Fruit fly (Drosophila melanogaster) whole organism: ENCODE measurements around the gene CG7650.

Source experiments
- CG8478 ChIP-seq: fragments of >200 bp; optimal IDR thresholded peaks from 2 replicates; lab custom pipeline; 2018; ENCODE audit warnings: inconsistent platforms
- Dll ChIP-seq: fragments of >200 bp; optimal IDR thresholded peaks from 2 replicates; lab custom pipeline; 2017
- EcR ChIP-seq, 2 experiments: fragments of >200 bp; optimal IDR thresholded peaks; 2 replicates each; lab custom pipeline; 2017; ENCODE audit warnings: missing biosample characterization in 2 of 2, missing genetic modification characterization in 2 of 2, missing genetic modification reagents in 2 of 2
- pan ChIP-seq: fragments of >200 bp; optimal IDR thresholded peaks from 2 replicates; lab custom pipeline; 2017
- psq ChIP-seq: fragments of >200 bp; optimal IDR thresholded peaks from 2 replicates; lab custom pipeline; 2017
- usp ChIP-seq: fragments of >200 bp; optimal IDR thresholded peaks from 2 replicates; lab custom pipeline; 2017; ENCODE audit warnings: missing biosample characterization, missing genetic modification characterization, mixed read lengths

Gene CG7650

DNA sequence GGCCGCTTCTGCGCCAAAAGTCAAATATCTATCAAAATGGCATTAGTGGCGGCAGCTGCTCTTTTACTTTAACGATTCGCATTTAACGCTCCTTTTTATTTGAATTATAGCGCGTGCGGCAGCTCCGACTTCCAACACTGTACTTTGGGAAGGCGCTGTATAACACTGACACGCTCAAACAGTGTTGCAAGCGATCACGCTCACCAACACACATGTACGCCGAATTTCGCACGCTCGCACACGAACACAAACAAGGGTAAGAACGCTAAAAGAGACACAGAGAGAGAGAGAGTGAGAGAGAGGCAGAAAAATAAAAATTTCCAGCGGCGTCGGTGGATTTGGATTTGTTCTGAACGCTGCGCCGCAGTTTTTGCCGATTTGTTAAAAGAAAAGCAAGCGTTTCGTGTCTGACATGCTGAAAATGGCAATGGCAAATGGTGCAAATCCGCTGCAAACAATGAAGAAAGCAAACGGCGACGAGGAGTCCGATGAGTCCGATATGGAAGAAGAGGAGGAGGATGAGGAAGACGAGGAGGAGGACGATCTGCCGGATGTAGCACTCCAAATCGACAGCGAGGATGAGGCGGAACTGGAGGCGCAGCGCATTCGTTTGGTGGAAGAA lies 9.6 kb upstream of the CG7650 start, which contains the start of gene Phs:
Gene Phs, plus strand, starts transcription at position 276 of the 622 bp plus-strand sequence.
- no peak for TF ChIP-seq CG8478 (lab: Kevin White, UChicago)
- peak; percentile 84 for TF ChIP-seq Dll (lab: Kevin White, UChicago)

DNA sequence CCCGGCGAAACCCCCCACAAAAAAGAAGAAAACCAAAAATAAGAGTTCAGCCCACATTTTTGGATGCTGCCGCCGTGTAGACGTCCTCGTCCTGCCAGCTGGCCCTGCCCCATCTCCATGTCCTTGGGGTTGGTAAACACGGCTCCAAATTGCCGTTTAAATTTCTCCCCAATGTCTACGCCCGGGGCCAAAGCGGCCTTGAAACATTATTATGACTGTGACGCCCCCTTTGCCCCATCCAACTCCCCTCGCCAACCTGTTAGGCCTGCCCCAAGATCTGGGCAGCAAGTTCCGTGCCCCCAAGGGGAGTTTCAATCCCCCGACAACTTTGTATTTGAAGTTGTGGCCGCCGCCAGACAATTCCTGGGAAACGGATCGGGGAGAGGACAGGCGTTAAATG lies 6.7 kb upstream of the CG7650 start:
- TF ChIP-seq Dll (lab: Kevin White, UChicago): no peak
- TF ChIP-seq CG8478 (lab: Kevin White, UChicago): no peak
- TF ChIP-seq pan: no peak
- no peak for TF ChIP-seq usp (GFP tag; lab: Kevin White, UChicago)
- no peak for TF ChIP-seq psq (lab: Kevin White, UChicago)
- TF ChIP-seq EcR (GFP tag; optimal IDR thresholded peaks at IDR 0.05; lab: Kevin White, UChicago): no peak

DNA sequence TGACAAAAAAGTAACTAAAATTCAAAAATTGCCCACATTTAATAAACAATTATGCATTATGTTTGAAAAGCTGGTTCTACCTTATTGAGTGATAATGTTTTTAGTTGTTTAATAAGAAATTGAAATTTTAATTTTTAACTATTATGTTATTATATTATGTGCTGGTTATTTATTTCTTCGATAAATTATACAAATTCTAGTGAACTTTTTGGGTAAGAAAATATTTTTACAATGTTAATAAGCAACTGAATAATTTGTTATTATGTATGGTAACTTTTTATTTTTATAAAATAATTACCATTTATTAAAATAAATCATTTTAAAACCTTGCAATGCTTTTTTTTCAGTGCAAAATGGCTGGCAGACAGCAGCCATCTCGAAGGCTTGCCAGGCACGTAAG lies 6.3 kb upstream of the CG7650 start:
- no peak for TF ChIP-seq CG8478 (lab: Kevin White, UChicago)
- no peak for TF ChIP-seq psq (lab: Kevin White, UChicago)
- TF ChIP-seq pan: no peak

DNA sequence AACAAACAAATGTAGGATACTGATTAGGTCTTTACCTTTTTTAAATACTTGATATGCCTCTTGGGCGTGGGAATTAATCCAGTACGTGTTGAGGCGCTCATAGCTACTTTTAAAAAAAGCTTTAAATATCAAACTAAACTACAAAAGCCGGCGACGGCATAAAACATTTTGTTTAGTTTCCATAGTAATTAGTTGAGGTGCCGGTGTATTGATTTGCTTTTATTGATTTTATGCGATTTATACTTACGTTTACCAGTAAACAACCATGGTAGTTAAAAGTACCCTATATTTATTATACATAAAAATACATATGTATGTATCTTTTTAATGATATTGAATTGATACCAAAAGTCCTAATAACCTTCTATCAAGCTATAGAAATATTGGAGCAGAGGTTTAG lies 2.5 kb upstream of the CG7650 start, which contains the start of gene CG13449:
Gene CG13449, minus strand, starts transcription at position 101 of the 400 bp plus-strand sequence.
- TF ChIP-seq pan (no peak), CG8478 (lab: Kevin White, UChicago) (no peak)

DNA sequence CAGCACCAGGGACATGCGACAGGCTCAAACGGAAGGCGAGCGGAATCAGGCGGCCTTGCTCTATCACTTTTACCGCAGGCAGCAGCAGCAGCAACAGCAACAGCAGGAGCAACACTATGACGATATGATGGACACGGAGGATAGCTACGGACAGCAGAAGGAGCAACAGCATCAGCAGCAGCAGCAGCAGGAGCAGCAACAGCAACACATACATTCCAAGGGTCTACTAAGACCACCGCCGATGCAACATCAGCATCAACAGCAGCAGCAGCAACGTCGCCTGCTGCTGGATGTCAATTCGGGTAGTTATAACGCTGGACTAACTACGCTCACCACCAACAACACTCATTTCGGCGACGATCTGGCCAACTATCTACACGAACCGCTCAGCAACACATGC lies 5.2 kb downstream of the CG7650 start:
- no peak for TF ChIP-seq psq (lab: Kevin White, UChicago)
- TF ChIP-seq Dll (lab: Kevin White, UChicago): no peak
- no peak for TF ChIP-seq usp (GFP tag; lab: Kevin White, UChicago)
- no peak for TF ChIP-seq CG8478 (lab: Kevin White, UChicago)
- TF ChIP-seq pan: no peak
- TF ChIP-seq EcR (GFP tag; optimal IDR thresholded peaks at IDR 0.05; lab: Kevin White, UChicago): no peak

DNA sequence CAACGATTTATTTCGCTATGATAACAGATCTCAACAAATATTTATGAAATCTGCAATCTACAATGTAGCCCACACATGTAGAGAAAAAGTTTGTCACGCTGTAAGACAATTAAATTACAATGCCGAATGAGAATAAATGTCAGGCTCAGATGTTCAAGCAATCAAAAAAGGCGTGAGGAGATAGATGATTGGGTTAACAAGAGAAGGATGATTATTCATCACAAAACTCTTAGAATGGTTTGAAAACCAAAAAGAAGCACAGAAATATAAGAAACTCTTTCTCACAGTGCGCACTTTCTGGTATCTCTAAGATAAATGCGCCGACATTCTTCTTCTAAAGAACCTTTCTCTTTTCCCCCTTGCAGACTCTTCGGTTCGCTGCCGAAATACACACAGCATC lies 10.1 kb downstream of the CG7650 start:
- TF ChIP-seq CG8478 (lab: Kevin White, UChicago) (no peak), pan (no peak), psq (lab: Kevin White, UChicago) (no peak), EcR (GFP tag; optimal IDR thresholded peaks at IDR 0.05; lab: Kevin White, UChicago) (no peak), usp (GFP tag; lab: Kevin White, UChicago) (no peak), Dll (lab: Kevin White, UChicago) (no peak)

DNA sequence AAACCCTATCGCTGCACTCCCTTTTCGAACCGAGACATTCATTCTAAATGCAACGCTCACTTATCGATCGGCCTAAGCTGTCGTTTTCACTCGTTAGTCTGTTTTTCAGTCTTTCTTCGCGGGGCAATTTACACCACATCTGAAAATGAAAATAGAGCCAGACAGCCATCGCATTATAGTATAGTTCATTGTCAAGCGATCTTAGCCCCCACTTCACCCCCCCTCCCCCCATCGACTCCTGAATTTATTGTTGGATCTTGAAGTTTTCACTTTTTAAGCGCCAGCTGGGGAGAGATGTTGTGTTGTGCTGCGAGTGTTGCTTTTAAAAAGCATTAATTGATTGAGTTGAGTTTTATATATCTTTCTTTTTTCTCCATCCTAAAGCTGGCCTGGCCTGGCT lies 11.0 kb downstream of the CG7650 start:
- no peak for TF ChIP-seq Dll (lab: Kevin White, UChicago)
- TF ChIP-seq pan: no peak
- TF ChIP-seq psq (lab: Kevin White, UChicago): no peak
- TF ChIP-seq usp (GFP tag; lab: Kevin White, UChicago): no peak
- TF ChIP-seq CG8478 (lab: Kevin White, UChicago): no peak
- no peak for TF ChIP-seq EcR (GFP tag; optimal IDR thresholded peaks at IDR 0.05; lab: Kevin White, UChicago)

DNA sequence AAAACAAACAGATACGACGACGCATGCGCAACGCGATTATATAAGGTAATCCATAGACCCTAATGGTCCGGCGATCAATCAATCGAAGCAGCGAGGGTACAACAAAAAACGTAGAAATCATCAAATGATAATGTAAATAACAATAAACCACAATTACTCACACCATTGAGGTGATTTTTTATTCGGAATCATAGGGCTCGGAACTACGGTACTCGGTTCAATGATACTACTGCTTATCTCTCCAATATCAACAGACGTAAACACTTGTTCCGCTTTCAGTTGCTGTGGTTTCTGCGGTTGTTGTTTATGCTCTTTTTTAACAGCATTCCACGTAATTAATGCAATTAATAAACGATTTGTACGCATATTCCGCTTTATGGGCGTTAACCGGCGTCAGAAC lies 12.2 kb downstream of the CG7650 start:
- TF ChIP-seq psq (lab: Kevin White, UChicago) (no peak), CG8478 (lab: Kevin White, UChicago) (no peak), usp (GFP tag; lab: Kevin White, UChicago) (no peak), pan (no peak), Dll (lab: Kevin White, UChicago) (no peak), EcR (GFP tag; optimal IDR thresholded peaks at IDR 0.05; lab: Kevin White, UChicago) (no peak)

DNA sequence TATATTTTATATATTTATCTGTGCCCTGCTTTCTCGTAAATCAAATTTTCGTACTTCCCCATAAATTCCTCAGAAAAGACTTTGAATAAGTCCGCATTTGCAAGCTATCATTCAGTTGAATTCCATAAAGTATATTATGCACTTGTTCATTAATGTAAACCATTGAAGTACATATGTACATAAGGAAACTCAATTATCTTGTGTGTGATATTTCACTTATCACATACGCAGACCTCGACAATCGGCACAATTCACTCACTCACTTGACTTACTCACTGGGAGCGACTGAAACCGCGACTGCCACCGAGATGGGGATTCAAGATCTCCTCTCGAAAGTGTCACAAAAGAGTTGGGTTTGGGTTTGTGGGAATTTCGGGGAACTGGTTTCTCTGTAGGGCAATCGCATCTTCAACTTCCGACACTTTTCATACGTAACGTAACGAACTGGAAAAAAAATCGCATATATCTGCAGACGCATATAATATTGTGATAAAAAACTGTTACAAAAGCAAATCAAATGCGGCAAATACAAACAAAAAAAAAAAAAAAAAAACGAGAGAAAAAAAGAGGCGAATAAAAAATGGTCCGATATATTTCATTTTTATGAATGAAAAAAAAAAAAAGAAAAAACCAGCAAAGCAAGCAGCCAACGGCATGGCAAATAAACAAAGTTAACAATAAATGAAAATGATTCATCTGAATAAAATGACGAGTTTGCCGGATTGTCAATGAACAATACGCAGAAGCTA lies 13.0 kb downstream of the CG7650 start:
- TF ChIP-seq pan (no peak), usp (GFP tag; lab: Kevin White, UChicago) (no peak), Dll (lab: Kevin White, UChicago) (no peak), CG8478 (lab: Kevin White, UChicago) (no peak), EcR (GFP tag; optimal IDR thresholded peaks at IDR 0.05; lab: Kevin White, UChicago) (no peak), psq (lab: Kevin White, UChicago) (no peak)

DNA sequence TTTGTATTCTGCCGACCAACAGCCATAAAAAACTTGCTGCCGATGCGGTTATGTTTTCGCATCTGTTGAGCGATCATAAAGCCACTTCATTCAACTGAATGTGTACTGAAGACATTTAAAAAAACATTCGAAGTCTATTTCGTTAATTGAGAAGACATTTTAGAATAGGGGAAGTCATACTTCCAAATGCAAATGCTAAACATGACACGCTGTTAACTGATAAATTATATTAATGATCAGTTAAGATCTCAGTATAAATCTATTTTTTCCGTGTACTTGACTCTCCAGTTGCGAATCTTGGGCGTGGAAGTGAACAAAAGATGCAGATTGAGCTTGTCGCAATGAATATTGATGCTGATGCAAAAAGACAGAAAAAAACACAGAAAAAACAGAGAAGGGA lies 14.2 kb downstream of the CG7650 start:
- TF ChIP-seq psq (lab: Kevin White, UChicago) (no peak), usp (GFP tag; lab: Kevin White, UChicago) (no peak), pan (no peak)

DNA sequence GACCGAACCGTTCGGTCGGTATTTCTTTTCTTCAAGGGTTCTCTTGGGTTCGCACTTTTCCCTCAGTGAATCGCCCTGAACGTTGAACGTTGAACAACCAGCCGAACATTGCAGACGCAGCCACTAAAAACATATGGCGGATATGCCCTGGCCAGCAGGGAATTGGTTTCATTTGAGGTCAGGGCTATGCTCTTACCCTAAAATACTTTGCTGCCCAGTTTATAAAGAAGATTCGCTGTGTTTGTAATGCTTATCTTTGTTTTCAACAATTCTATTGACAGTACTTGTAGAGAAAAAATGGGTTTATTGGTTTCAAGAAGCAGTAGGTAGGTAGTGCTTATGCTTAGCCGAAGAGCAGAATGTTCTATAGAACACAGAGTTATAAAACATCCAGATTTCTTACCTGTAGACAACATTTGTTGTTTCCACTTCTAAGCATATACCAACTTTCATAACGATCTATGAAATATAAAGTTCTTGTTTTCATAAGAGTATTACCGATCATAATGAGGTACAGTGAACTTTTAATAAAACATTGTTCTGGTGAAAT lies 14.9 kb downstream of the CG7650 start:
- TF ChIP-seq EcR (GFP tag; optimal IDR thresholded peaks at IDR 0.05; lab: Kevin White, UChicago) (no peak), CG8478 (lab: Kevin White, UChicago) (no peak), Dll (lab: Kevin White, UChicago) (no peak), psq (lab: Kevin White, UChicago) (no peak), usp (GFP tag; lab: Kevin White, UChicago) (no peak), pan (no peak)

DNA sequence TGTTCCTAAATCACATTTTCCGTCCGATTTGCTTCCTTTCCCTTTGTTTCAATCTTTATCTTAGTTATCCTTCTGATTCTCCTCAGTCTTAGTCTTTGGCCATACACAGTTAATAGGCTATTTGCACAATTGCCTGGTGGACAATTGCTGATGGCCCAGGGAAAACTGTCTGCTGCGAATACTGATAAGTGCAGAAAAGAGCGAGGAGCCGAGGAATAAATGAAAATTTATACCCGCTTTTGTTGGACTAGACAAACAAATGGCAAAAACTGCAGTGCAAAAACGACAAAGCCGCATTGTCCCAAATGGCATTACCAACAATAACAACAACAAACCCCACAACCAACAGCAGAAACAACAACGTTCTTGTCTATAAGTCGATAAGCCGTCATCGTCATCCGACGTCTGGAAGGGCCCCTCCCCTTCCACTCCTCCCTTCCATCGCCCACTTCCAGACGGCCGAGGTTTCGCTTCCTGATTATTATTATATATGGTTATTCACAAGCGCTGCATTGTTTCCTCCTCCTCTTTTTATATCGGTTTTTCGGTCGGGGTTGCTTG lies 16.0 kb downstream of the CG7650 start:
- TF ChIP-seq pan: peak; percentile 1
- TF ChIP-seq usp (GFP tag; lab: Kevin White, UChicago): no peak
